Worm (Caenorhabditis elegans) whole organism, L1 larva: ENCODE data around the gene nck-1.

Experiments
- C34B4.2 ChIP-seq: sonication (generic microtip); optimal IDR thresholded peaks from 2 replicates; lab custom pipeline; 2017; ENCODE audit warnings: mild to moderate bottlenecking, missing genetic modification characterization, missing compliant biosample characterization
- F16B12.6 ChIP-seq: fragments of 150-350 bp; optimal IDR thresholded peaks from 2 replicates; lab custom pipeline; 2014; ENCODE audit warnings: missing biosample characterization, missing genetic modification characterization
- Y116A8C.19 ChIP-seq: sonication (generic microtip); optimal IDR thresholded peaks from 2 replicates; lab custom pipeline; 2016; ENCODE audit warnings: missing compliant biosample characterization, missing genetic modification characterization, borderline replicate concordance
- aha-1 ChIP-seq: fragments of 150-350 bp; optimal IDR thresholded peaks from 2 replicates; lab custom pipeline; 2014; ENCODE audit warnings: missing biosample characterization, missing genetic modification characterization
- ceh-8 ChIP-seq: fragments of 200-800 bp; sonication (Bioruptor generic); optimal IDR thresholded peaks from 2 replicates; lab custom pipeline; 2018; ENCODE audit warnings: mild to moderate bottlenecking, missing genetic modification characterization, moderate library complexity, missing compliant biosample characterization
- ceh-82 ChIP-seq, 3 experiments: fragments of 150-350 bp in 1 of 3; sonication (generic microtip) in 2 of 3; optimal IDR thresholded peaks; 2 replicates each; lab custom pipeline; 2014 to 2017; ENCODE audit warnings: missing biosample characterization in 3 of 3, missing genetic modification characterization in 3 of 3
- ceh-88 ChIP-seq: fragments of 200-800 bp; sonication (Bioruptor generic); IDR thresholded peaks from 2 replicates; pipeline ENCODE4 v1.3.6; 2022; ENCODE audit warnings: missing genetic modification characterization, missing compliant biosample characterization
- ces-1 ChIP-seq: fragments of 150-350 bp; optimal IDR thresholded peaks from 2 replicates; lab custom pipeline; 2014; ENCODE audit warnings: missing biosample characterization, missing genetic modification reagents, missing genetic modification characterization
- dpl-1 ChIP-seq, 3 experiments: fragments of 150-350 bp in 2 of 3; sonication (generic microtip) in 1 of 3; optimal IDR thresholded peaks; 2 replicates each; lab custom pipeline; 2014 to 2017; ENCODE audit warnings: missing biosample characterization in 3 of 3, missing genetic modification characterization in 3 of 3, missing genetic modification reagents in 3 of 3
- dsc-1 ChIP-seq: sonication (generic microtip); optimal IDR thresholded peaks from 2 replicates; lab custom pipeline; 2016; ENCODE audit warnings: mild to moderate bottlenecking, missing genetic modification characterization, missing compliant biosample characterization
- efl-1 ChIP-seq, 4 experiments: fragments of 150-350 bp; optimal IDR thresholded peaks in 3 of 4; peaks in 1 of 4; 1 replicate in 1 of 4; 2 replicates in 3 of 4; lab custom pipeline; 2014; ENCODE audit warnings: missing biosample characterization in 2 of 4, missing genetic modification characterization in 2 of 4, missing genetic modification reagents in 2 of 4
- efl-3 ChIP-seq: fragments of 200-800 bp; sonication (Bioruptor generic); optimal IDR thresholded peaks from 2 replicates; lab custom pipeline; 2018; ENCODE audit warnings: mild to moderate bottlenecking, missing genetic modification characterization, missing compliant biosample characterization
- egl-13 ChIP-seq: sonication (generic microtip); optimal IDR thresholded peaks from 2 replicates; lab custom pipeline; 2016; ENCODE audit warnings: missing genotype, missing genetic modification reagents, missing genetic modification characterization, missing compliant biosample characterization
- elt-2 ChIP-seq: sonication (generic microtip); optimal IDR thresholded peaks from 2 replicates; lab custom pipeline; 2016; ENCODE audit warnings: missing genetic modification characterization, mild to moderate bottlenecking, inconsistent platforms, missing compliant biosample characterization, missing genetic modification reagents
- ets-5 ChIP-seq: fragments of 200-800 bp; sonication (Bioruptor generic); IDR thresholded peaks from 2 replicates; pipeline ENCODE4 v1.3.6; 2022; ENCODE audit warnings: missing genetic modification characterization, missing compliant biosample characterization
- grh-1 ChIP-seq: fragments of 200-800 bp; sonication (Bioruptor generic); IDR thresholded peaks from 2 replicates; pipeline ENCODE4 v1.3.6; 2022; ENCODE audit warnings: missing genetic modification reagents, missing genetic modification characterization, missing compliant biosample characterization
- hlh-4 ChIP-seq: sonication (generic microtip); optimal IDR thresholded peaks from 2 replicates; lab custom pipeline; 2016; ENCODE audit warnings: mild to moderate bottlenecking, missing genetic modification characterization, missing compliant biosample characterization
- irx-1 ChIP-seq: sonication (generic microtip); optimal IDR thresholded peaks from 2 replicates; lab custom pipeline; 2016; ENCODE audit warnings: missing genetic modification characterization, missing compliant biosample characterization
- isw-1 ChIP-seq: fragments of 200-800 bp; sonication (Bioruptor generic); IDR thresholded peaks from 2 replicates; pipeline ENCODE4 v1.3.6; 2022; ENCODE audit warnings: missing genetic modification characterization, missing compliant biosample characterization
- jun-1 ChIP-seq: fragments of 150-350 bp; optimal IDR thresholded peaks from 2 replicates; lab custom pipeline; 2014; ENCODE audit warnings: missing biosample characterization, missing genetic modification reagents, missing genetic modification characterization
- lin-13 ChIP-seq: fragments of 150-350 bp; optimal IDR thresholded peaks from 2 replicates; lab custom pipeline; 2014; ENCODE audit warnings: missing biosample characterization, missing genetic modification reagents, missing genetic modification characterization
- lin-15B ChIP-seq: fragments of 150-350 bp; sonication (generic microtip); optimal IDR thresholded peaks from 3 replicates; lab custom pipeline; 2014; ENCODE audit warnings: missing biosample characterization, missing genetic modification characterization
- lin-35 ChIP-seq, 2 experiments: fragments of 150-350 bp; optimal IDR thresholded peaks; 2 replicates each; lab custom pipeline; 2014; ENCODE audit warnings: missing biosample characterization in 2 of 2, missing genetic modification characterization in 2 of 2, missing genetic modification reagents in 2 of 2
- lin-39 ChIP-seq: fragments of 150-350 bp; optimal IDR thresholded peaks from 2 replicates; lab custom pipeline; 2014; ENCODE audit warnings: missing biosample characterization, missing genetic modification reagents, missing genetic modification characterization
- lir-3 ChIP-seq: sonication (generic microtip); optimal IDR thresholded peaks from 2 replicates; lab custom pipeline; 2016; ENCODE audit warnings: mild to moderate bottlenecking, missing genetic modification characterization, moderate library complexity, missing compliant biosample characterization; ENCODE audit not compliant: poor library complexity
- lsy-2 ChIP-seq, 2 experiments: fragments of 150-350 bp; optimal IDR thresholded peaks; 2 replicates each; lab custom pipeline; 2014; ENCODE audit warnings: missing biosample characterization in 2 of 2, missing genetic modification characterization in 2 of 2
- mab-9 ChIP-seq: fragments of 200-800 bp; sonication (Bioruptor generic); IDR thresholded peaks from 2 replicates; pipeline ENCODE4 v1.3.6; 2022; ENCODE audit warnings: missing genetic modification reagents, missing genetic modification characterization, missing compliant biosample characterization
- mdl-1 ChIP-seq, 2 experiments: fragments of 150-350 bp; optimal IDR thresholded peaks; 2 replicates each; lab custom pipeline; 2014 to 2017; ENCODE audit warnings: missing biosample characterization in 2 of 2, missing genetic modification characterization in 2 of 2, inconsistent platforms in 1 of 2
- mep-1 ChIP-seq: fragments of 150-350 bp; optimal IDR thresholded peaks from 2 replicates; lab custom pipeline; 2014; ENCODE audit warnings: missing biosample characterization, missing genetic modification characterization
- nhr-19 ChIP-seq: fragments of 200-800 bp; sonication (Bioruptor generic); conservative IDR thresholded peaks from 2 replicates; pipeline ENCODE4 v1.3.6; 2022; ENCODE audit warnings: missing genetic modification characterization, missing compliant biosample characterization
- nhr-47 ChIP-seq: sonication (generic microtip); optimal IDR thresholded peaks from 2 replicates; lab custom pipeline; 2016; ENCODE audit warnings: mild to moderate bottlenecking, missing genetic modification characterization, moderate library complexity, missing compliant biosample characterization
- nhr-71 ChIP-seq: sonication (generic microtip); optimal IDR thresholded peaks from 2 replicates; lab custom pipeline; 2016; ENCODE audit warnings: mild to moderate bottlenecking, missing genetic modification characterization, moderate library complexity, missing compliant biosample characterization
- nhr-76 ChIP-seq: sonication (generic microtip); optimal IDR thresholded peaks from 2 replicates; lab custom pipeline; 2017; ENCODE audit warnings: missing biosample characterization, missing genetic modification characterization
- nhr-84 ChIP-seq: sonication (generic microtip); optimal IDR thresholded peaks from 2 replicates; lab custom pipeline; 2017; ENCODE audit warnings: missing biosample characterization, missing genetic modification characterization
- nhr-85 ChIP-seq: sonication (generic microtip); peaks from one replicate; lab custom pipeline; 2016; ENCODE audit warnings: missing genetic modification characterization, inconsistent platforms, missing compliant biosample characterization
- pag-3 ChIP-seq: sonication (generic microtip); optimal IDR thresholded peaks from 2 replicates; lab custom pipeline; 2017; ENCODE audit warnings: missing genetic modification characterization, mild to moderate bottlenecking, missing compliant biosample characterization, antibody characterized with exemption, borderline replicate concordance; ENCODE audit not compliant: insufficient read depth
- pqm-1 ChIP-seq: sonication (generic microtip); optimal IDR thresholded peaks from 3 replicates; lab custom pipeline; 2017; ENCODE audit warnings: missing biosample characterization, missing genetic modification characterization
- rnt-1 ChIP-seq: sonication (generic microtip); optimal IDR thresholded peaks from 2 replicates; lab custom pipeline; 2016; ENCODE audit warnings: mild to moderate bottlenecking, missing genetic modification characterization, moderate library complexity, missing compliant biosample characterization
- snu-23 ChIP-seq: sonication (generic microtip); optimal IDR thresholded peaks from 2 replicates; lab custom pipeline; 2016; ENCODE audit warnings: missing genetic modification characterization, missing compliant biosample characterization
- sox-4 ChIP-seq: sonication (generic microtip); optimal IDR thresholded peaks from 2 replicates; lab custom pipeline; 2016; ENCODE audit warnings: missing genetic modification characterization, missing compliant biosample characterization
- sptf-1 ChIP-seq: fragments of 150-350 bp; optimal IDR thresholded peaks from 2 replicates; lab custom pipeline; 2014; ENCODE audit warnings: missing biosample characterization, missing genetic modification characterization
- sup-37 ChIP-seq: fragments of 200-800 bp; sonication (Bioruptor generic); optimal IDR thresholded peaks from 2 replicates; lab custom pipeline; 2018; ENCODE audit warnings: mild to moderate bottlenecking, missing genetic modification characterization, missing compliant biosample characterization
- swsn-7 ChIP-seq: sonication (generic microtip); optimal IDR thresholded peaks from 2 replicates; lab custom pipeline; 2016; ENCODE audit warnings: missing genetic modification characterization, missing compliant biosample characterization
- tlp-1 ChIP-seq: fragments of 150-350 bp; optimal IDR thresholded peaks from 2 replicates; lab custom pipeline; 2014; ENCODE audit warnings: missing biosample characterization, missing genetic modification characterization
- unc-130 ChIP-seq: fragments of 150-350 bp; optimal IDR thresholded peaks from 2 replicates; lab custom pipeline; 2017; ENCODE audit warnings: missing biosample characterization, missing genetic modification characterization, inconsistent platforms
- unc-62 ChIP-seq: fragments of 150-350 bp; optimal IDR thresholded peaks from 2 replicates; lab custom pipeline; 2014; ENCODE audit warnings: missing biosample characterization, missing genetic modification reagents, missing genetic modification characterization
- unc-98 ChIP-seq: fragments of 200-800 bp; sonication (Bioruptor generic); IDR thresholded peaks from 2 replicates; pipeline ENCODE4 v1.3.6; 2022; ENCODE audit warnings: missing genetic modification characterization, missing compliant biosample characterization
- vab-15 ChIP-seq: sonication (generic microtip); optimal IDR thresholded peaks from 2 replicates; lab custom pipeline; 2017; ENCODE audit warnings: missing genotype, mild to moderate bottlenecking, missing genetic modification characterization, missing compliant biosample characterization
- zag-1 ChIP-seq: fragments of 150-350 bp; optimal IDR thresholded peaks from 2 replicates; lab custom pipeline; 2014; ENCODE audit warnings: missing biosample characterization, missing genetic modification characterization
- zip-4 ChIP-seq: fragments of 200-800 bp; sonication (Bioruptor generic); optimal IDR thresholded peaks from 2 replicates; lab custom pipeline; 2018; ENCODE audit warnings: mild to moderate bottlenecking, missing genetic modification characterization, moderate library complexity, missing compliant biosample characterization
- ztf-4 ChIP-seq: fragments of 150-350 bp; optimal IDR thresholded peaks from 2 replicates; lab custom pipeline; 2014; ENCODE audit warnings: missing biosample characterization, missing genetic modification characterization

nck-1 gene

ce11 chrX:4142648-4143259 is 10.5 kb downstream of the nck-1 start:
- TF ChIP-seq unc-98 (GFP tag; lab: Robert Waterston, UW), result 0 out of 2 replicates have a peak, but pooled peaks have one; percentile 31
- TF ChIP-seq elt-2 (tag; lab: Kevin White, UChicago), result peak; percentile 63
- TF ChIP-seq lin-13 (GFP tag; lab: Kevin White, UChicago), result peak; percentile 60
- TF ChIP-seq ets-5, result no peak
- TF ChIP-seq pqm-1 (tag; lab: Kevin White, UChicago), result no peak
- no peak for TF ChIP-seq hlh-4 (tag; lab: Kevin White, UChicago)
- TF ChIP-seq swsn-7, result peak; percentile 20
- peak in 1 of 2 experiments; percentile 44 for TF ChIP-seq mdl-1 (tag; optimal IDR thresholded peaks at IDR 0.05; lab: Kevin White, UChicago)
- TF ChIP-seq zip-4 (GFP tag; lab: Kevin White, UChicago), result no peak
- TF ChIP-seq lin-35 (GFP tag; optimal IDR thresholded peaks at IDR 0.05; lab: Kevin White, UChicago), result no peak
- TF ChIP-seq dpl-1 (GFP tag; optimal IDR thresholded peaks at IDR 0.05; lab: Kevin White, UChicago), result no peak
- TF ChIP-seq nhr-71 (tag; lab: Kevin White, UChicago), result peak; percentile 81
- no peak for TF ChIP-seq Y116A8C.19 (tag; lab: Kevin White, UChicago)
- no peak for TF ChIP-seq jun-1 (tag; lab: Kevin White, UChicago)
- TF ChIP-seq ceh-88 (GFP tag; lab: Robert Waterston, UW), result no peak
- TF ChIP-seq sox-4 (tag; lab: Kevin White, UChicago), result no peak
- no peak for TF ChIP-seq irx-1 (tag; lab: Kevin White, UChicago)
- TF ChIP-seq ceh-82 (tag; optimal IDR thresholded peaks at IDR 0.05; lab: Kevin White, UChicago), result no peak
- peak; percentile 33 to 37 for TF ChIP-seq lsy-2 (tag; optimal IDR thresholded peaks at IDR 0.05; lab: Kevin White, UChicago)
- peak in 1 of 2 experiments; percentile 14 for TF ChIP-seq efl-1 (optimal IDR thresholded peaks at IDR 0.05; lab: Kevin White, UChicago)
- peak in 1 of 2 experiments; percentile 93 for TF ChIP-seq efl-1 (GFP tag; optimal IDR thresholded peaks at IDR 0.05 in 1 of 2; lab: Kevin White, UChicago)
- TF ChIP-seq lin-15B (tag; lab: Kevin White, UChicago), result no peak
- peak; percentile 77 for TF ChIP-seq mep-1 (tag; lab: Kevin White, UChicago)
- TF ChIP-seq grh-1 (GFP tag; lab: Robert Waterston, UW), result no peak
- TF ChIP-seq efl-3, result no peak
- peak; percentile 67 for TF ChIP-seq aha-1 (tag; lab: Kevin White, UChicago)
- no peak for TF ChIP-seq tlp-1 (tag; lab: Kevin White, UChicago)
- TF ChIP-seq zag-1 (tag; lab: Kevin White, UChicago), result no peak
- TF ChIP-seq isw-1 (GFP tag; lab: Robert Waterston, UW), result no peak
- TF ChIP-seq snu-23 (GFP tag; lab: Kevin White, UChicago), result no peak
- TF ChIP-seq rnt-1, result peak; percentile 88
- peak; percentile 73 for TF ChIP-seq nhr-85 (tag; lab: Kevin White, UChicago)
- peak; percentile 23; the same call in 1 of the 2 replicates for TF ChIP-seq mab-9 (GFP tag; lab: Robert Waterston, UW)
- TF ChIP-seq F16B12.6 (tag; lab: Kevin White, UChicago), result no peak
- no peak for TF ChIP-seq pag-3 (tag; lab: Kevin White, UChicago)
- no peak for TF ChIP-seq ces-1 (GFP tag; lab: Kevin White, UChicago)
- TF ChIP-seq dsc-1 (tag; lab: Kevin White, UChicago), result peak; percentile 15
- TF ChIP-seq unc-130 (tag; lab: Kevin White, UChicago), result peak; percentile 65
- peak; percentile 87 for TF ChIP-seq ztf-4 (tag; lab: Kevin White, UChicago)
- no peak for TF ChIP-seq vab-15 (tag; lab: Kevin White, UChicago)
- no peak for TF ChIP-seq lir-3 (tag; lab: Kevin White, UChicago)
- TF ChIP-seq ceh-8, result no peak
- TF ChIP-seq nhr-84 (tag; lab: Kevin White, UChicago), result no peak
- no peak for TF ChIP-seq sup-37 (GFP tag; lab: Kevin White, UChicago)
- TF ChIP-seq nhr-19 (GFP tag; lab: Robert Waterston, UW), result peak; percentile 68
- no peak for TF ChIP-seq egl-13
- no peak for TF ChIP-seq unc-62 (GFP tag; lab: Kevin White, UChicago)
- no peak for TF ChIP-seq nhr-76 (tag; lab: Kevin White, UChicago)
- TF ChIP-seq lin-39 (tag; lab: Kevin White, UChicago), result peak; percentile 21
- no peak for TF ChIP-seq nhr-47
- TF ChIP-seq sptf-1 (tag; lab: Kevin White, UChicago), result no peak
- TF ChIP-seq C34B4.2, result no peak
